Fruit fly (Drosophila melanogaster) S2 (cell line): ENCODE measurements around the gene Shal.

Experiments
- CG8478 ChIP-seq: fragments of >200 bp; optimal IDR thresholded peaks from 2 replicates; lab custom pipeline; 2018
- CTCF ChIP-seq, 2 experiments: fragments of >200 bp; optimal IDR thresholded peaks; 2 replicates each; lab custom pipeline; 2018

The Shal gene

dm6 chr3L:19584369-19584915 lies at the start of gene Shal:
Gene Shal, minus strand, starts transcription at chr3L:19584568.
- TF ChIP-seq CTCF (optimal IDR thresholded peaks at IDR 0.05; lab: Kevin White, UChicago): no peak
- no peak for TF ChIP-seq CG8478 (lab: Kevin White, UChicago)

- TF ChIP-seq CG8478 (lab: Kevin White, UChicago) (no peak), CTCF (optimal IDR thresholded peaks at IDR 0.05; lab: Kevin White, UChicago) (no peak)
Observed at dm6 chr3L:19632766-19633632, 48.6 kb upstream of the Shal start.

- no peak for TF ChIP-seq CG8478 (lab: Kevin White, UChicago)
- no peak for TF ChIP-seq CTCF (optimal IDR thresholded peaks at IDR 0.05; lab: Kevin White, UChicago)
Observed at dm6 chr3L:19631867-19632266, 47.5 kb upstream of the Shal start.

dm6 chr3L:19630701-19631100 lies 46.3 kb upstream of the Shal start:
- TF ChIP-seq CG8478 (lab: Kevin White, UChicago) (no peak), CTCF (optimal IDR thresholded peaks at IDR 0.05; lab: Kevin White, UChicago) (no peak)

dm6 chr3L:19618072-19618958 lies 33.9 kb upstream of the Shal start, which contains the start of gene asf1:
Gene asf1, plus strand, starts transcription at chr3L:19618894.
- TF ChIP-seq CG8478 (lab: Kevin White, UChicago) (no peak), CTCF (optimal IDR thresholded peaks at IDR 0.05; lab: Kevin White, UChicago) (peak in 1 of 2 experiments; percentile 28)

- TF ChIP-seq CG8478 (lab: Kevin White, UChicago) (no peak), CTCF (optimal IDR thresholded peaks at IDR 0.05; lab: Kevin White, UChicago) (no peak)
Observed at dm6 chr3L:19612172-19612571, 27.8 kb upstream of the Shal start, which contains the start of the genes Lon and PIG-F. Gene Lon, minus strand, starts transcription at chr3L:19612199. Gene PIG-F, plus strand, starts transcription at chr3L:19612455.

dm6 chr3L:19605974-19606497 lies 21.7 kb upstream of the Shal start, which contains the start of the genes lush and CG9372:
Gene lush, minus strand, starts transcription at chr3L:19606090.
Gene CG9372, plus strand, starts transcription at chr3L:19606208.
- TF ChIP-seq CTCF (optimal IDR thresholded peaks at IDR 0.05; lab: Kevin White, UChicago): no peak
- no peak for TF ChIP-seq CG8478 (lab: Kevin White, UChicago)

- TF ChIP-seq CTCF (optimal IDR thresholded peaks at IDR 0.05; lab: Kevin White, UChicago): no peak
- TF ChIP-seq CG8478 (lab: Kevin White, UChicago): no peak
Observed at dm6 chr3L:19601413-19601812, 17.0 kb upstream of the Shal start, which contains the start of gene CG9368. Gene CG9368, plus strand, starts transcription at chr3L:19601633.

dm6 chr3L:19598369-19599148 lies 14.2 kb upstream of the Shal start, which contains the start of the genes ash1 and Taf6:
Gene ash1, minus strand, starts transcription at chr3L:19598755.
Gene Taf6, plus strand, starts transcription at chr3L:19599088.
- TF ChIP-seq CG8478 (lab: Kevin White, UChicago) (no peak), CTCF (optimal IDR thresholded peaks at IDR 0.05; lab: Kevin White, UChicago) (no peak)

dm6 chr3L:19590422-19590821 lies 6.1 kb upstream of the Shal start, which contains the start of gene CG14100:
Gene CG14100, minus strand, starts transcription at chr3L:19590524.
- no peak for TF ChIP-seq CG8478 (lab: Kevin White, UChicago)
- TF ChIP-seq CTCF (optimal IDR thresholded peaks at IDR 0.05; lab: Kevin White, UChicago): no peak

- TF ChIP-seq CTCF (optimal IDR thresholded peaks at IDR 0.05; lab: Kevin White, UChicago): no peak
- TF ChIP-seq CG8478 (lab: Kevin White, UChicago): no peak
Observed at dm6 chr3L:19585979-19586378, 1.6 kb upstream of the Shal start, which contains the start of the genes CG9231 and CG9330. Gene CG9231, minus strand, starts transcription at chr3L:19586003. Gene CG9330, plus strand, starts transcription at chr3L:19586253.

dm6 chr3L:19580709-19581227 lies 3.6 kb downstream of the Shal start:
- TF ChIP-seq CG8478 (lab: Kevin White, UChicago) (no peak), CTCF (optimal IDR thresholded peaks at IDR 0.05; lab: Kevin White, UChicago) (no peak)

- TF ChIP-seq CG8478 (lab: Kevin White, UChicago) (no peak), CTCF (optimal IDR thresholded peaks at IDR 0.05; lab: Kevin White, UChicago) (no peak)
Observed at dm6 chr3L:19579346-19579745, 5.0 kb downstream of the Shal start.
